Worm (Caenorhabditis elegans): Measurements from ENCODE around the gene clc-31.

Gene clc-31

ce11 chrII:378351-378750 lies 38.0 kb downstream of the clc-31 start, which contains the start of gene C03H5.9:
TSS of gene C03H5.9 (plus strand) at chrII:378651.
- no peak for TF ChIP-seq tbx-37 (GFP tag; conservative IDR thresholded peaks at IDR 0.05)
- TF ChIP-seq F13C5.2 (tag; optimal IDR thresholded peaks at IDR 0.05), result no peak
- TF ChIP-seq tbx-11 (GFP tag; IDR thresholded peaks at IDR 0.05), result no peak
- no peak for TF ChIP-seq sea-1 (GFP tag; conservative IDR thresholded peaks at IDR 0.05)
- TF ChIP-seq hmg-4 (GFP tag; optimal IDR thresholded peaks at IDR 0.05), result no peak
- no peak for TF ChIP-seq tra-4 (tag; optimal IDR thresholded peaks at IDR 0.05)
- no peak for TF ChIP-seq ceh-36 (tag; optimal IDR thresholded peaks at IDR 0.05)
- no peak for TF ChIP-seq hmbx-1 (tag; optimal IDR thresholded peaks at IDR 0.05)
- TF ChIP-seq ama-1 (optimal IDR thresholded peaks at IDR 0.05), result no peak
- TF ChIP-seq ets-7 (tag; optimal IDR thresholded peaks at IDR 0.05), result no peak
- no peak for TF ChIP-seq aly-1 (tag; optimal IDR thresholded peaks at IDR 0.05)
- no peak for TF ChIP-seq B0310.2 (tag; optimal IDR thresholded peaks at IDR 0.05)
- TF ChIP-seq hnd-1 (tag; optimal IDR thresholded peaks at IDR 0.05), result no peak

- TF ChIP-seq sea-1 (GFP tag; conservative IDR thresholded peaks at IDR 0.05), result no peak
- no peak for TF ChIP-seq ets-7 (tag; optimal IDR thresholded peaks at IDR 0.05)
- no peak for TF ChIP-seq ceh-13 (GFP tag; optimal IDR thresholded peaks at IDR 0.05)
- no peak for TF ChIP-seq tra-4 (tag; optimal IDR thresholded peaks at IDR 0.05)
- TF ChIP-seq ceh-36 (tag; optimal IDR thresholded peaks at IDR 0.05), result no peak
- TF ChIP-seq scrt-1 (GFP tag; IDR thresholded peaks at IDR 0.05), result no peak
- no peak for TF ChIP-seq hnd-1 (tag; optimal IDR thresholded peaks at IDR 0.05)
- no peak for TF ChIP-seq pes-1 (GFP tag; IDR thresholded peaks at IDR 0.05)
- TF ChIP-seq B0310.2 (tag; optimal IDR thresholded peaks at IDR 0.05), result no peak
- TF ChIP-seq tbx-11 (GFP tag; IDR thresholded peaks at IDR 0.05), result no peak
- TF ChIP-seq flt-1 (GFP tag; IDR thresholded peaks at IDR 0.05), result no peak
- TF ChIP-seq ama-1 (optimal IDR thresholded peaks at IDR 0.05), result no peak
Observed at ce11 chrII:379935-380334, 39.6 kb downstream of the clc-31 start, which contains the start of gene C03H5.7. TSS of gene C03H5.7 (plus strand) at chrII:380235.

ce11 chrII:385258-385657 lies 44.9 kb downstream of the clc-31 start, which contains the start of gene C03H5.5:
TSS of gene C03H5.5 (minus strand) at chrII:385358.
- TF ChIP-seq ceh-13 (GFP tag; optimal IDR thresholded peaks at IDR 0.05) (no peak), tbx-11 (GFP tag; IDR thresholded peaks at IDR 0.05) (no peak), hnd-1 (tag; optimal IDR thresholded peaks at IDR 0.05) (no peak), ceh-36 (tag; optimal IDR thresholded peaks at IDR 0.05) (no peak), tbx-37 (GFP tag; conservative IDR thresholded peaks at IDR 0.05) (no peak), B0310.2 (tag; optimal IDR thresholded peaks at IDR 0.05) (no peak), flt-1 (GFP tag; IDR thresholded peaks at IDR 0.05) (no peak), ets-7 (tag; optimal IDR thresholded peaks at IDR 0.05) (no peak), sea-1 (GFP tag; conservative IDR thresholded peaks at IDR 0.05) (no peak), F13C5.2 (tag; optimal IDR thresholded peaks at IDR 0.05) (no peak), aly-1 (tag; optimal IDR thresholded peaks at IDR 0.05) (no peak), hmbx-1 (tag; optimal IDR thresholded peaks at IDR 0.05) (no peak), scrt-1 (GFP tag; IDR thresholded peaks at IDR 0.05) (no peak), ama-1 (optimal IDR thresholded peaks at IDR 0.05) (no peak), tra-4 (tag; optimal IDR thresholded peaks at IDR 0.05) (no peak), pes-1 (GFP tag; IDR thresholded peaks at IDR 0.05) (no peak), hmg-4 (GFP tag; optimal IDR thresholded peaks at IDR 0.05) (no peak)

ce11 chrII:385957-386356 lies 45.6 kb downstream of the clc-31 start, which contains the start of gene C03H5.3:
TSS of gene C03H5.3 (plus strand) at chrII:386088.
- no peak for TF ChIP-seq ceh-13 (GFP tag; optimal IDR thresholded peaks at IDR 0.05)
- no peak for TF ChIP-seq aly-1 (tag; optimal IDR thresholded peaks at IDR 0.05)
- no peak for TF ChIP-seq hnd-1 (tag; optimal IDR thresholded peaks at IDR 0.05)
- TF ChIP-seq F13C5.2 (tag; optimal IDR thresholded peaks at IDR 0.05), result peak; percentile 84
- TF ChIP-seq tbx-11 (GFP tag; IDR thresholded peaks at IDR 0.05), result 0 out of 2 replicates have a peak, but pooled peaks have one; percentile 23
- no peak for TF ChIP-seq pes-1 (GFP tag; IDR thresholded peaks at IDR 0.05)
- peak; percentile 4 for TF ChIP-seq hmbx-1 (tag; optimal IDR thresholded peaks at IDR 0.05)
- TF ChIP-seq tra-4 (tag; optimal IDR thresholded peaks at IDR 0.05), result no peak
- no peak for TF ChIP-seq flt-1 (GFP tag; IDR thresholded peaks at IDR 0.05)
- TF ChIP-seq ets-7 (tag; optimal IDR thresholded peaks at IDR 0.05), result no peak
- TF ChIP-seq ama-1 (optimal IDR thresholded peaks at IDR 0.05), result no peak

- no peak for TF ChIP-seq hmg-4 (GFP tag; optimal IDR thresholded peaks at IDR 0.05)
- no peak for TF ChIP-seq sea-1 (GFP tag; conservative IDR thresholded peaks at IDR 0.05)
- TF ChIP-seq ama-1 (optimal IDR thresholded peaks at IDR 0.05), result no peak
- no peak for TF ChIP-seq scrt-1 (GFP tag; IDR thresholded peaks at IDR 0.05)
Observed at ce11 chrII:387844-388355, 47.6 kb downstream of the clc-31 start.

ce11 chrII:388533-388932 lies 48.2 kb downstream of the clc-31 start, which contains the start of gene nstp-4:
TSS of gene nstp-4 (plus strand) at chrII:388833.
- TF ChIP-seq flt-1 (GFP tag; IDR thresholded peaks at IDR 0.05), result no peak
- no peak for TF ChIP-seq scrt-1 (GFP tag; IDR thresholded peaks at IDR 0.05)
- no peak for TF ChIP-seq tra-4 (tag; optimal IDR thresholded peaks at IDR 0.05)
- no peak for TF ChIP-seq hmbx-1 (tag; optimal IDR thresholded peaks at IDR 0.05)
- no peak for TF ChIP-seq hnd-1 (tag; optimal IDR thresholded peaks at IDR 0.05)
- TF ChIP-seq tbx-11 (GFP tag; IDR thresholded peaks at IDR 0.05), result no peak
- TF ChIP-seq ceh-13 (GFP tag; optimal IDR thresholded peaks at IDR 0.05), result no peak
- TF ChIP-seq ama-1 (optimal IDR thresholded peaks at IDR 0.05), result no peak
- no peak for TF ChIP-seq tbx-37 (GFP tag; conservative IDR thresholded peaks at IDR 0.05)
- TF ChIP-seq B0310.2 (tag; optimal IDR thresholded peaks at IDR 0.05), result no peak
- TF ChIP-seq ceh-36 (tag; optimal IDR thresholded peaks at IDR 0.05), result no peak
